Worm (Caenorhabditis elegans) whole organism, L4/young adult: ENCODE results near the gene unc-80.

ENCODE experiments used
- W03F9.2 ChIP-seq: fragments of 150-350 bp; optimal IDR thresholded peaks from 2 replicates; lab custom pipeline; 2014; ENCODE audit warnings: missing biosample characterization, missing genetic modification characterization
- dao-5 ChIP-seq: sonication (generic microtip); optimal IDR thresholded peaks from 2 replicates; lab custom pipeline; 2016; ENCODE audit warnings: missing genotype, missing genetic modification characterization, moderate library complexity, missing compliant biosample characterization
- him-1 ChIP-seq: sonication (generic microtip); optimal IDR thresholded peaks from 2 replicates; lab custom pipeline; 2016; ENCODE audit warnings: missing genotype, missing genetic modification reagents, missing genetic modification characterization, missing compliant biosample characterization

unc-80 gene

DNA sequence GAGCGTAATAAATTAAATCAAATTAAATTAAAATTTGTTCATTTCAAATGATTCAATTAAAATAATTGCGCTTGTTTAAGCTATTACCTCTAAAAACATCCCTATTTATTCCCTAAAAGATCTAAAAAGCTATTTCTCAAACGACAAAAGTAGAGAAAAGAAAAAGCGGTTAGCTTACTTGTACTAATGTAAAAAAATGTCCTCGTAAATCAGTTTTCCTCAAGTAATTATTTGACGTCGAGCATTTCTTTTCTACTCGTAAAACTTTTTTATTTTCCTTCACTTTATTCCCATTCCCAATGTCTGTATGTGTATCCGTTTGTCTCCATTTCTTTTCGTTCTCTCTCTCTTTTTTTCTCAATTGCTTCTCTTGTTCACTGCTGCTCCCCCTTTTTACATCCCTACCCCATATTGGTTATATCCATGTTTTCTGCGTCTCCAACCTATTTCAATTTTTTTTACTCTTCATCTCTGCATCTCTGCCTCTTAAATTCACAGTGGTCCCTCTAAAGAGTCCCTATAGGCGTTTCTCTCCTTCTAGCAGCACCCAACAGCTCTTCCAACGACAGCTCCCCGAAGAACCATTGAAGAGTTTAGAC lies at the start of gene unc-80:
Gene unc-80 (plus strand): TSS at position 533 of the 599 bp plus-strand sequence.
- TF ChIP-seq him-1 (tag; lab: Kevin White, UChicago) (peak; percentile 65), dao-5 (tag; lab: Kevin White, UChicago) (no peak)

DNA sequence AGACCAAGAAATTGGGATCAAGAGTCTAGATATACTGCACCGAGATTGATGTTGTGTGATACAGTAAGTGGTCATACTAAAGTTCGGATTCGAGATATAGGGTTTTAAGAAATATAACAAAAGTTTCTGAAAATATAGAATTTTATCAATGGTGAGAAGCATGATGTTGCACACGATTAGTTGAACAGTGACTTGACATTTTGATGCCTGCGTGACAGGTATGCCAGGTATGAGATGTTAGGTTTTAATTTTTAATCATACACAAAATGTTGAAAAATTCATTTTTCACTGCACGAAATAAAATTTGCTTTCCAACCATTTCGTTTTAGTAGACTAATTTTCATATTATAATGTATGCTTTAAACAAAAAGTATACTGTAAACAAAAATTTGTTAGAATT lies 49.0 kb upstream of the unc-80 start:
- TF ChIP-seq him-1 (tag; lab: Kevin White, UChicago) (no peak), W03F9.2 (no peak), dao-5 (tag; lab: Kevin White, UChicago) (no peak)

DNA sequence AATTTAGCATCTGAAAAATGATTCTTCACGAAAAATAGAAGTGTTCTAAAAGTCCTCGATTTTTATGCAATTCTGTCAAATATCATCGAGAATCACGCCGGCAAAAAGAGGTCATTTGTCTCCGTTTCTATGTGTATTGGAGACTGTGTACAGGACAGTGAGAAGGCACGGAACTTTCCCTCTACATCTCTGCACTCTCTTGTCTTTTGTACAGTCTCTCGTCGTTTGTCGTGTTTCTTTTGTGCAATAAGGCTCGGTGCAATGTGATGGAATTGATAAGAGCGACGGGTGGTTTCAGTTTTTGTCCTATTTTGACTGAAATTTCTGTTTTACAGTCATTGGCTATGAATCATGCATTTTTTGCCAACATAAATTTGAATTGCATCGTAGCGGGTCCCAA lies 47.5 kb upstream of the unc-80 start:
- no peak for TF ChIP-seq dao-5 (tag; lab: Kevin White, UChicago)
- TF ChIP-seq W03F9.2, result no peak
- no peak for TF ChIP-seq him-1 (tag; lab: Kevin White, UChicago)

DNA sequence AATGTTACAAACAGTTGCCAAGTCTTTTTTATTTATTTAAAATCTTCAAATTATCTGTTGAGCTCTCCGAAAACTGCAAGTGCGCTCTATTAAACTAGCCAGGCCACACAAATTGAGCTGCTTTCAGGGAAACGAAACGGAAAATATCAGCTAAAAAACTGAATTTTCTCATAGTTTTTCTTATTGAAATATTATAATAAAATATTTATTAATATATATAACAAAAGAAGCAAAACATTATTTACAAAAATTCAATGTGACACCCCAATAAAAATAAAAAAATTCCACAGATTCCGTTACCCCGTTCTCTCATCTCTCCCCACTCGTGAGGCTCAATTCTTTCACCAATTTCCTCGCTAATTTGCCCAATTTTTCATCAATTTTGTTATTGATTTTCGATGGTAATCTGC lies 46.8 kb upstream of the unc-80 start:
- no peak for TF ChIP-seq W03F9.2
- TF ChIP-seq dao-5 (tag; lab: Kevin White, UChicago), result no peak
- TF ChIP-seq him-1 (tag; lab: Kevin White, UChicago), result no peak

DNA sequence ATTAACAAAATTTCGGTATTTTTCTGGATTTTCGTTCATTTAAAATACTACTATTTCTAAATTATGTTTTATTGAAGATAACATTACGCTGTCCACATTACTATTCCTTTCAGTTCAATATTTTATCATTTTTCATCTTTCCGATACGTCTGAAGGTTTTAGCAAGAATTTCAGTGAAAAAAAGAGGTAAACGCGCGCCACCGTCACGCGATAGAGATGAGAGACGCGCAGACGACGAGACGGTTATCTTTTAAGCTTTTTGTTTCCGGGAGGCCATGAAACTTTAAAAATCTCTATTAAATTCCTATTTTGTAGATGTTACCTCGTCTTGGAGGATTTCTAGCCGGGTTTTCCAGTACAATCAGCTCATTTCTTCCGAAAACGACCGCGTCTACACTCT lies 41.6 kb upstream of the unc-80 start, which contains the start of gene mrps-12:
Gene mrps-12 (plus strand): TSS at position 316 of the 400 bp plus-strand sequence.
- TF ChIP-seq dao-5 (tag; lab: Kevin White, UChicago), result no peak
- TF ChIP-seq him-1 (tag; lab: Kevin White, UChicago), result no peak
- no peak for TF ChIP-seq W03F9.2

DNA sequence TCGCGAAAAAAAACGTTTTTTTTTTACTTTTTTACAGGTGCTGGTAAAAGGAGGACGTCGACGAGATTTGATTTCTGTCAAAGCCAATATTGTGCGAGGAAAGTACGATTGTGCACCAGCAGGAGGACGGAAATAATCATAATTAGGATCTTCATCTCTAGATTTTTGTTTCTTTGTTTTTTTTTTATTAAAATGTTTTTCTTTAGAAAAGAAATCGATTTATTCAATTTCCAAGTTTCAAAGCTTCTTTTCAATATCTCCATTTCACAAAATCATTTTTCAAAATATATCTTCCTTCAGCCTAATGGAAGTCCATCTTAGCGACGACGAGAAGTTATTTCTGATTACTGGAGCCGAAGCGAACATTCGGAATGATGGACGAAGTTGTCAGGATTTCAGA lies 40.8 kb upstream of the unc-80 start, which contains the start of gene exos-7:
Gene exos-7 (plus strand): TSS at position 301 of the 400 bp plus-strand sequence.
- TF ChIP-seq W03F9.2, result no peak
- TF ChIP-seq dao-5 (tag; lab: Kevin White, UChicago), result no peak

DNA sequence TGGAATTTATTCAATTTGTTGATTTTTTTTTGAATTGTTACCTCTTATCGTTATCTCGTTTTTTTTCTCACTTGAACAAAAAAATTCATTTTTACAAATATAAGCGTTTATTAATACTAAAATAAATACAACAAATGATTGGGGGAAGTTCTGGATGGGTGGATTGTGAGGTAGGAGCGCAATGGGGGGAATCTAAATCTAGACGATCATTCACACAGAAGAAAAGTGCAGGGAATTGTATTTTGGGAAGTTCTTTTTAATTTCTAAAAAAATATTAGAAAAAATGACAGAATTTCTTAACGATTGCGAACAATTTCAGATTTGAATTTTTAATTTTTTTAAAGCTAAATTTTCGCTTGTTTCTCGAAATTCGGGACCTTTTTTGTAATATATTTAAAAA lies 37.9 kb upstream of the unc-80 start:
- TF ChIP-seq him-1 (tag; lab: Kevin White, UChicago), result no peak
- TF ChIP-seq dao-5 (tag; lab: Kevin White, UChicago), result no peak
- TF ChIP-seq W03F9.2, result no peak

DNA sequence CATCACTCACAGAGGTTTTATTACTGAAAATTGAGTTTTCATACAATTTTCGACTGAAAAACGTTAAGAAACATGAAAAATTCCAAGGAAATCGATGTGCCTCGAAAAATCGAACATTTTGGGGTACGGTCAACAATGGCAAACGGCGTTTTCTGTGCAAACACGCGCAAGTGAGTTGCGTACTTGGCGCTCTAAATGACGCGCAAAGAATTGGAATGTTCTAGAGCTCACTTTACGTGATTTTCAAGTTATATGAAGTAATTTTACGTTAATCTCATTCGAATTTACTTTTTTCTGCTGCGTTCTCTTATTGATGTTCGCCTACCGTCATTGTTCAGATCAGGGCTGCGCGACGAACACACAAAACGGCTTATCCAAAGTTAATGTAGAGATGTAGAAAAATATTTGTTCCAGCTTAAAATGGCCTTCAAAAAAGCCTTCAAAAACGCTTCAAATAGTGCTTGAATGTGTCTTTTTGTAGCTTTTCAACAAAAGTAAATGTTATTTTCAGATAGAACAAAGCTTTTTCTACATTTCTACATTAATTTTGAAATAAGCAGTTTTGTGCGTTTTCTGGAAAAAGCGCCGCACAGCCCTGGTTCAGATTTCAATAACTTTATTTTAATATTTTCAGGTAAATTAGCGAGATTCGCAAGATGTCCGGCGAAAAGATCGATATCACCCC lies 33.7 kb upstream of the unc-80 start, which contains the start of the genes F31D4.2 and fkb-6:
Gene F31D4.2 (minus strand): TSS at position 23 of the 685 bp plus-strand sequence.
Gene fkb-6 (plus strand): TSS at position 635 of the 685 bp plus-strand sequence.
- peak; percentile 76 for TF ChIP-seq W03F9.2
- TF ChIP-seq dao-5 (tag; lab: Kevin White, UChicago), result no peak
- TF ChIP-seq him-1 (tag; lab: Kevin White, UChicago), result peak; percentile 2

DNA sequence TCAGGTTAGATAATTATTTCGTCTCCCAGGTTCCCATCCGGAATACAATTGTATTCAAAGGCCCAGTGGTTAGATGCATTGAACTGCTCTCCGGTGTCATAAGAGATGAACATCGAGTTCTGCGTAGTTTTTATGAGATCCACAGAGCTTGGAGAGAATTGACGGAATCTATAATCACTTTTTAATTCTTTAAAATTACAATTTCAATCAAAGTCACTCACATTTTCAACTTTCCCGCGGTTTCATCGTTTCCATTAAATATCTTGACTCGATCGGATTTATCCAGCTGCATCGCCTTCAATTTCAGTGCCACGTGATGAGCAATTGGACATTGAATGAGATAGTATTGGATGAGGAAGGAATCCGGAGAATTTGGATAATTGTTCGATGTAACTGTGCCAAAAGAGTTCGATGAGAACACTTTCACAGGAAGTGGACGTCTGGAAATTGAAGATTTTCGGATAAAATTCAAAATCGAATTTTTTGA lies 31.6 kb upstream of the unc-80 start:
- TF ChIP-seq him-1 (tag; lab: Kevin White, UChicago) (no peak), W03F9.2 (peak; percentile 24), dao-5 (tag; lab: Kevin White, UChicago) (no peak)

DNA sequence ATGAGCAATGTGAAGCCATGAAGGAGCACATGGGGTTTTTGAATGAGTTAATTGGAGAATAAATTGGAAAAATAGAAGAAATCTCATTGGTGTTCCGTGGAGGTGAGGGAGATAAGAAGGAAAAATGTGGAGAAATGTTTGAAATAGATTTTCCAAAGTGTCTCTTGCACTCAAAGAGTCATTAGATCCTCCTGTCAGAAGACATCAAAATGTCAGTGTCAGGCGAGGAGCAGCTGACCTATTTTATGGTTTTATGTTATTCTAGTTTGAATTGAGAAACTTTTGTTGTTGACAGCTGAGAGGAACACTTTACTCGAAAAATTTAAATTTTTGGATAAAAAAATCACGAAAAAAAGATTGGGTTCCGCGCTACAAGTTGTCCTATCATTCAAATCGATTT lies 28.8 kb upstream of the unc-80 start, which contains the start of gene clec-264:
Gene clec-264 (minus strand): TSS at position 122 of the 400 bp plus-strand sequence.
- TF ChIP-seq W03F9.2 (no peak), dao-5 (tag; lab: Kevin White, UChicago) (no peak), him-1 (tag; lab: Kevin White, UChicago) (no peak)

DNA sequence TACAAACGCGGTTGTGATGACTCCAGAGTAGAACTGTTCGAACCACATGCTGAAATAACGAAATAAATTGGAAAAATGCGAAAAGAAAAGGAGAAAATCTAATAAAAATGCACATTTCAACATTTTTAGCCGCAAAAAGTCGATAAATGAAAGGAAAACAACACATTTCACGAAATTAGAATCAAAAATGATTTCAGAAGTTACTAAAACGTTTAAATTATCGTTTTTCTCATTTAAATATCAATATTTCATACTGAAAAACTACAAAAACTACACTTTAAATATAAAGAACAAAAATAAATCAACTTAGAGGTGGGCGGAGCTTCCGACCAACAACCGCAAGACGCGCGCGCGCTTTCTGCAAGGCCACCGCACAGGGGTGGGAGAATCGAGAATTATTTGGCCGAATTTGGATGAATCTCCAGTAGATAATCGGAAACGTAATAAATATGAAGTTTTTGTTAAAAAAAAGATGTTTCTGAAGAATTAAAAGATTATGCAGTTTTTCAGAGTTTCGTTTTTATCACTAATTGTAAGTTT lies 27.5 kb upstream of the unc-80 start, which contains the start of gene ndua-1:
Gene ndua-1 (minus strand): TSS at position 51 of the 540 bp plus-strand sequence.
- TF ChIP-seq W03F9.2 (peak; percentile 60), him-1 (tag; lab: Kevin White, UChicago) (no peak)

DNA sequence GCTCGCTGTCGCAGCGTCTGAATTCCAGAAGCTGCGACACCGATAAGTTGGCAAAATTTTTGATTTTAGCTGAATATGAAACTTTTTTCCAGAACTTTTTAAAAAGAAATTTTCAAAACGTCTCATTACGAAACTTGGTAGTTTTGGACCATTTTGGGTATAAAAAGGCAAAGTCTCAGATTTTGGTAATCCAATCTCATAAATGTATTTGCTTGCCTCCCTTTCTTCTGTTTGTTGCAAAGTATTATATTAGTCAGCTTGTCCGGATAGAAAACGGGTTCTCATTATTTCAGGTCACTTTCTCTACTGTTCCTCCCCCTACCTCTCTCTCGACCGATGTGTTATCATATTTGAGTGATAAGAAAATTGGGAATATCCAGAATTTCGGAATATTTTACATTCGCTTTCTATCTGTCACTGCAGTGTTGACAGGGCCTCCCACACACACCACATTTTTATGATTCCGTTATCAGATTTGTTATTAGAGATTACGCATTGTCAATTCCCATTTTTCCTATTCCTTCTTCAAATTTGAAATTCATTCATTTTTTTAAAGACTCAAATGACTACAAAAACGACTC lies 25.7 kb upstream of the unc-80 start, which contains the start of gene F31D4.5:
Gene F31D4.5 (plus strand): TSS at position 491 of the 581 bp plus-strand sequence.
- TF ChIP-seq W03F9.2 (no peak), dao-5 (tag; lab: Kevin White, UChicago) (no peak), him-1 (tag; lab: Kevin White, UChicago) (no peak)

DNA sequence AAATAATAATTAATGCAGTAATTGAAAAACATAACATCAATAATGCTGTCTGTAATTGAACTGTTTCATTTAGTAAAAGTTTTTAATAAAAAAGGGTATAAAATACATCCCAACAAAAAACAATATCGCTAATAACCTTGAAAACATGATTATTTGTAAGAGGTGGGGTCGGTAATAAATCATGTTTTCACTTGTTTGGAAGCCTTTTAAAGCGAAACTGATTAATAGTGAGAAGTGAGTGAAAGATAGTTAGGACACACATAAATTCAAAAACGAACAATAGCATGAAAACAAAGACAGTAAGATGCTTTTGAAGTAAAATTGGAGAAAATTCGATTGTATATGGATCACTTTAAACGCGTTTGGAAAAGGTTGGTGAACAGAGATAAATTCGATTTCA lies 18.3 kb upstream of the unc-80 start, which contains the start of gene try-4:
Gene try-4 (minus strand): TSS at position 74 of the 400 bp plus-strand sequence.
- TF ChIP-seq W03F9.2, result no peak
- TF ChIP-seq him-1 (tag; lab: Kevin White, UChicago), result no peak
- no peak for TF ChIP-seq dao-5 (tag; lab: Kevin White, UChicago)
